Worm (Caenorhabditis elegans) whole organism, L2 larva: ENCODE data around the gene eif-2A.

ENCODE experiments used
- R02D3.7 ChIP-seq: fragments of 150-350 bp; optimal IDR thresholded peaks from 2 replicates; lab custom pipeline; 2014; ENCODE audit warnings: missing biosample characterization, missing genetic modification characterization
- alr-1 ChIP-seq: fragments of 150-350 bp; optimal IDR thresholded peaks from 2 replicates; lab custom pipeline; 2014; ENCODE audit warnings: missing biosample characterization, missing genetic modification characterization
- ceh-82 ChIP-seq: fragments of 150-350 bp; optimal IDR thresholded peaks from 2 replicates; lab custom pipeline; 2014; ENCODE audit warnings: missing biosample characterization, missing genetic modification characterization
- elt-1 ChIP-seq: fragments of 150-350 bp; optimal IDR thresholded peaks from 2 replicates; lab custom pipeline; 2014; ENCODE audit warnings: missing biosample characterization, missing genetic modification characterization
- elt-3 ChIP-seq: sonication (generic microtip); optimal IDR thresholded peaks from 2 replicates; lab custom pipeline; 2017; ENCODE audit warnings: missing biosample characterization, missing genetic modification characterization
- gmeb-1 ChIP-seq: fragments of 150-350 bp; optimal IDR thresholded peaks from 2 replicates; lab custom pipeline; 2014; ENCODE audit warnings: missing biosample characterization, missing genetic modification characterization
- lin-39 ChIP-seq: fragments of 150-350 bp; optimal IDR thresholded peaks from 2 replicates; lab custom pipeline; 2014; ENCODE audit warnings: missing biosample characterization, missing genetic modification reagents, missing genetic modification characterization
- mab-5 ChIP-seq: fragments of 150-350 bp; optimal IDR thresholded peaks from 2 replicates; lab custom pipeline; 2014; ENCODE audit warnings: missing biosample characterization, missing genetic modification characterization
- nhr-10 ChIP-seq: sonication (generic microtip); optimal IDR thresholded peaks from 2 replicates; lab custom pipeline; 2017; ENCODE audit warnings: missing biosample characterization, missing genetic modification characterization
- nhr-11 ChIP-seq: fragments of 150-350 bp; optimal IDR thresholded peaks from 2 replicates; lab custom pipeline; 2014; ENCODE audit warnings: missing biosample characterization, missing genetic modification characterization
- unc-62 ChIP-seq: fragments of 150-350 bp; optimal IDR thresholded peaks from 2 replicates; lab custom pipeline; 2014; ENCODE audit warnings: missing biosample characterization, missing genetic modification reagents, missing genetic modification characterization
- zag-1 ChIP-seq: fragments of 150-350 bp; optimal IDR thresholded peaks from 2 replicates; lab custom pipeline; 2014; ENCODE audit warnings: missing biosample characterization, missing genetic modification characterization
- ztf-11 ChIP-seq: sonication (generic microtip); optimal IDR thresholded peaks from 2 replicates; lab custom pipeline; 2017; ENCODE audit warnings: missing biosample characterization, missing genetic modification characterization
- ztf-4 ChIP-seq: fragments of 150-350 bp; optimal IDR thresholded peaks from 2 replicates; lab custom pipeline; 2014; ENCODE audit warnings: missing biosample characterization, missing genetic modification characterization

DNA sequence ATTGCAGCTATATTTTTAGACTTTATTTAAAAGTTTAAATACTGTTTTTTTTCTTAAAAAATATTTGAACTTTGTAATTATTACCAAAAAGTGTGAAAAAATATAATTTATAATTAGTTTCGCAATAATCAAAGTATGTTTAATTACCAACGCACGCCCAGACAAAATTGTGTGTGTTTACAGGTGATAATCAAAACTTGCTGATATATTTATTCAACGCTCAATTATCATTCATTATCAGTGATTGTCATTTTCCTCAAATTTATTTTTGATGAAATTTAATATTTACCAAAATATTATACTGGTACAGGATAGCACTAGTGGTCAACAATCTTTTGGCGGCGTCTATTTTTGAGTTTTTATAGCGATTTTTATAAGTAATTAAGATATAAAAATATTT lies 43.6 kb upstream of the eif-2A start:
- TF ChIP-seq ceh-82 (tag; lab: Kevin White, UChicago): no peak
- TF ChIP-seq nhr-10 (tag; lab: Kevin White, UChicago): no peak
- TF ChIP-seq elt-3 (tag; lab: Kevin White, UChicago): no peak
- TF ChIP-seq R02D3.7: no peak
- TF ChIP-seq nhr-11: no peak
- no peak for TF ChIP-seq alr-1
- no peak for TF ChIP-seq lin-39 (tag; lab: Kevin White, UChicago)
- no peak for TF ChIP-seq gmeb-1
- no peak for TF ChIP-seq zag-1 (tag; lab: Kevin White, UChicago)
- no peak for TF ChIP-seq unc-62 (GFP tag; lab: Kevin White, UChicago)
- no peak for TF ChIP-seq elt-1
- TF ChIP-seq mab-5 (tag; lab: Kevin White, UChicago): no peak
- TF ChIP-seq ztf-4 (tag; lab: Kevin White, UChicago): no peak
- no peak for TF ChIP-seq ztf-11 (tag; lab: Kevin White, UChicago)
